Fruit fly (Drosophila melanogaster) whole organism, prepupa: ENCODE measurements around the gene CG13004.

ENCODE experiments used
- Blimp-1 ChIP-seq: fragments of 200-800 bp; sonication (Bioruptor generic); optimal IDR thresholded peaks from 3 replicates; lab custom pipeline; 2017; ENCODE audit warnings: missing biosample characterization, missing genetic modification characterization, mild to moderate bottlenecking, moderate library complexity, missing genetic modification reagents
- CG10631 ChIP-seq: fragments of 200-800 bp; sonication (Bioruptor generic); optimal IDR thresholded peaks from 2 replicates; lab custom pipeline; 2016; ENCODE audit warnings: missing biosample characterization, missing genetic modification characterization
- CG10669 ChIP-seq: fragments of 200-800 bp; sonication (Bioruptor generic); optimal IDR thresholded peaks from 3 replicates; lab custom pipeline; 2018; ENCODE audit warnings: missing biosample characterization, mild to moderate bottlenecking, missing genetic modification characterization, moderate library complexity
- CG11294 ChIP-seq: fragments of 200-800 bp; sonication (Bioruptor generic); IDR thresholded peaks from 2 replicates; pipeline ENCODE4 v1.3.6; 2022; ENCODE audit warnings: missing biosample characterization, missing genetic modification characterization
- CG11762 ChIP-seq: fragments of 200-800 bp; sonication (Bioruptor generic); optimal IDR thresholded peaks from 3 replicates; lab custom pipeline; 2016; ENCODE audit warnings: missing biosample characterization, missing genetic modification characterization; ENCODE audit not compliant: insufficient read depth
- CG1621 ChIP-seq: fragments of 200-800 bp; sonication (Bioruptor generic); optimal IDR thresholded peaks from 3 replicates; lab custom pipeline; 2018; ENCODE audit warnings: missing biosample characterization, mild to moderate bottlenecking, missing genetic modification characterization
- CG16779 ChIP-seq: fragments of 200-800 bp; sonication (Bioruptor generic); optimal IDR thresholded peaks from 3 replicates; lab custom pipeline; 2017; ENCODE audit warnings: missing biosample characterization, mild to moderate bottlenecking, missing genetic modification characterization
- CG31627 ChIP-seq: fragments of 200-800 bp; sonication (Bioruptor generic); optimal IDR thresholded peaks from 3 replicates; lab custom pipeline; 2016; ENCODE audit warnings: missing biosample characterization, missing genetic modification characterization
- CG32006 ChIP-seq: fragments of 200-800 bp; sonication (Bioruptor generic); optimal IDR thresholded peaks from 3 replicates; lab custom pipeline; 2017; ENCODE audit warnings: missing biosample characterization, mild to moderate bottlenecking, missing genetic modification characterization
- CG3919 ChIP-seq: fragments of 200-800 bp; sonication (Bioruptor generic); optimal IDR thresholded peaks from 3 replicates; lab custom pipeline; 2016; ENCODE audit warnings: missing biosample characterization, missing genetic modification characterization
- CG4318 ChIP-seq: fragments of 200-800 bp; sonication (Bioruptor generic); optimal IDR thresholded peaks from 3 replicates; lab custom pipeline; 2017; ENCODE audit warnings: missing biosample characterization, mild to moderate bottlenecking, missing genetic modification characterization
- CG6163 ChIP-seq: fragments of 200-800 bp; sonication (Bioruptor generic); IDR thresholded peaks from 3 replicates; pipeline ENCODE4 v1.3.6; 2022; ENCODE audit warnings: missing biosample characterization, missing genetic modification characterization
- CG6276 ChIP-seq: fragments of 200-800 bp; sonication (Bioruptor generic); optimal IDR thresholded peaks from 2 replicates; lab custom pipeline; 2017; ENCODE audit warnings: missing biosample characterization, mild to moderate bottlenecking, missing genetic modification characterization
- CG6792 ChIP-seq: fragments of 200-800 bp; sonication (Bioruptor generic); optimal IDR thresholded peaks from 3 replicates; lab custom pipeline; 2016; ENCODE audit warnings: missing biosample characterization, missing genetic modification characterization
- CG6808 ChIP-seq: fragments of 200-800 bp; sonication (Bioruptor generic); optimal IDR thresholded peaks from 3 replicates; lab custom pipeline; 2017; ENCODE audit warnings: missing biosample characterization, missing genetic modification characterization, mild to moderate bottlenecking, moderate library complexity, missing genetic modification reagents
- CG6854 ChIP-seq: fragments of 200-800 bp; sonication (Bioruptor generic); optimal IDR thresholded peaks from 2 replicates; lab custom pipeline; 2017; ENCODE audit warnings: missing biosample characterization, mild to moderate bottlenecking, missing genetic modification characterization
- CG7368 ChIP-seq: fragments of 200-800 bp; sonication (Bioruptor generic); optimal IDR thresholded peaks from 3 replicates; lab custom pipeline; 2016; ENCODE audit warnings: missing biosample characterization, missing genetic modification characterization
- CG8119 ChIP-seq: fragments of 200-800 bp; sonication (Bioruptor generic); IDR thresholded peaks from 3 replicates; pipeline ENCODE4 v1.3.6; 2022; ENCODE audit warnings: missing biosample characterization, missing genetic modification characterization
- CG8319 ChIP-seq: fragments of 200-800 bp; sonication (Bioruptor generic); optimal IDR thresholded peaks from 3 replicates; lab custom pipeline; 2016; ENCODE audit warnings: missing biosample characterization, missing genetic modification characterization
- CG9139 ChIP-seq: fragments of 200-800 bp; sonication (Bioruptor generic); optimal IDR thresholded peaks from 3 replicates; lab custom pipeline; 2017; ENCODE audit warnings: missing biosample characterization, mild to moderate bottlenecking, missing genetic modification characterization
- Eip75B ChIP-seq: fragments of 200-800 bp; sonication (Bioruptor generic); optimal IDR thresholded peaks from 3 replicates; lab custom pipeline; 2016; ENCODE audit warnings: missing biosample characterization, missing genetic modification characterization
- Eip78C ChIP-seq: fragments of 200-800 bp; sonication (Bioruptor generic); peaks from one replicate; lab custom pipeline; 2016; ENCODE audit warnings: missing biosample characterization, missing genetic modification characterization
- Eip93F ChIP-seq: fragments of 200-800 bp; sonication (Bioruptor generic); optimal IDR thresholded peaks from 2 replicates; lab custom pipeline; 2016; ENCODE audit warnings: missing biosample characterization, mild to moderate bottlenecking, missing genetic modification characterization
- Ets21C ChIP-seq: fragments of 200-800 bp; sonication (Bioruptor generic); optimal IDR thresholded peaks from 3 replicates; lab custom pipeline; 2016; ENCODE audit warnings: missing biosample characterization, missing genetic modification characterization
- Ets96B ChIP-seq: fragments of 200-800 bp; optimal IDR thresholded peaks from 2 replicates; lab custom pipeline; 2019; ENCODE audit warnings: missing biosample characterization, mild to moderate bottlenecking, missing genetic modification characterization, moderate library complexity
- Gug ChIP-seq: fragments of 200-800 bp; sonication (Bioruptor generic); IDR thresholded peaks from 2 replicates; pipeline ENCODE4 v1.3.6; 2022; ENCODE audit warnings: missing biosample characterization, missing genetic modification characterization
- Lpt ChIP-seq: fragments of 200-800 bp; sonication (Bioruptor generic); optimal IDR thresholded peaks from 3 replicates; lab custom pipeline; 2016; ENCODE audit warnings: missing biosample characterization, missing genetic modification characterization
- OdsH ChIP-seq: fragments of 200-800 bp; sonication (Bioruptor generic); optimal IDR thresholded peaks from 3 replicates; lab custom pipeline; 2016; ENCODE audit warnings: missing biosample characterization, missing genetic modification characterization
- Smox ChIP-seq: fragments of 200-800 bp; sonication (Bioruptor generic); optimal IDR thresholded peaks from 3 replicates; lab custom pipeline; 2016; ENCODE audit warnings: missing biosample characterization, missing genetic modification characterization
- Sox14 ChIP-seq: fragments of 200-800 bp; sonication (Bioruptor generic); optimal IDR thresholded peaks from 3 replicates; lab custom pipeline; 2016; ENCODE audit warnings: missing biosample characterization, missing genetic modification characterization
- Sox15 ChIP-seq: fragments of 200-800 bp; sonication (Bioruptor generic); optimal IDR thresholded peaks from 3 replicates; lab custom pipeline; 2016; ENCODE audit warnings: missing biosample characterization, missing genetic modification characterization
- achi ChIP-seq: fragments of 200-800 bp; sonication (Bioruptor generic); optimal IDR thresholded peaks from 3 replicates; lab custom pipeline; 2016; ENCODE audit warnings: missing biosample characterization, missing genetic modification characterization
- acj6 ChIP-seq: fragments of 200-800 bp; sonication (Bioruptor generic); optimal IDR thresholded peaks from 3 replicates; lab custom pipeline; 2016; ENCODE audit warnings: missing biosample characterization, missing genetic modification characterization
- cyc ChIP-seq: fragments of 200-800 bp; sonication (Bioruptor generic); optimal IDR thresholded peaks from 3 replicates; lab custom pipeline; 2016; ENCODE audit warnings: missing biosample characterization, missing genetic modification characterization
- dac ChIP-seq: fragments of 200-800 bp; sonication (Bioruptor generic); optimal IDR thresholded peaks from 2 replicates; lab custom pipeline; 2017; ENCODE audit warnings: missing biosample characterization, mild to moderate bottlenecking, missing genetic modification characterization
- dsx ChIP-seq: fragments of 200-800 bp; optimal IDR thresholded peaks from 3 replicates; lab custom pipeline; 2019; ENCODE audit warnings: missing biosample characterization, mild to moderate bottlenecking, missing genetic modification characterization, moderate library complexity; ENCODE audit not compliant: poor library complexity, severe bottlenecking
- fd59A ChIP-seq: fragments of 200-800 bp; sonication (Bioruptor generic); optimal IDR thresholded peaks from 2 replicates; lab custom pipeline; 2017; ENCODE audit warnings: missing biosample characterization, mild to moderate bottlenecking, missing genetic modification characterization, missing genetic modification reagents
- fd85E ChIP-seq: fragments of 200-800 bp; sonication (Bioruptor generic); optimal IDR thresholded peaks from 3 replicates; lab custom pipeline; 2016; ENCODE audit warnings: missing biosample characterization, missing genetic modification characterization
- fkh ChIP-seq: fragments of 200-800 bp; sonication (Bioruptor generic); optimal IDR thresholded peaks from 3 replicates; lab custom pipeline; 2017; ENCODE audit warnings: missing biosample characterization, mild to moderate bottlenecking, missing genetic modification characterization, moderate library complexity
- lz ChIP-seq: fragments of 200-800 bp; sonication (Bioruptor generic); optimal IDR thresholded peaks from 3 replicates; lab custom pipeline; 2016; ENCODE audit warnings: missing biosample characterization, missing genetic modification characterization
- net ChIP-seq: fragments of 200-800 bp; sonication (Bioruptor generic); optimal IDR thresholded peaks from 3 replicates; lab custom pipeline; 2016; ENCODE audit warnings: missing biosample characterization, missing genetic modification characterization
- pdm3 ChIP-seq: fragments of 200-800 bp; sonication (Bioruptor generic); optimal IDR thresholded peaks from 3 replicates; lab custom pipeline; 2016; ENCODE audit warnings: missing biosample characterization, missing genetic modification characterization
- spab ChIP-seq: fragments of 200-800 bp; sonication (Bioruptor generic); optimal IDR thresholded peaks from 2 replicates; lab custom pipeline; 2017; ENCODE audit warnings: missing biosample characterization, mild to moderate bottlenecking, missing genetic modification characterization, missing genetic modification reagents
- ss ChIP-seq, 2 experiments: fragments of 200-800 bp; sonication (Bioruptor generic); optimal IDR thresholded peaks; 2 replicates in 1 of 2; 3 replicates in 1 of 2; lab custom pipeline; 2017 to 2018; ENCODE audit warnings: mild to moderate bottlenecking in 2 of 2, missing biosample characterization in 2 of 2, missing genetic modification characterization in 2 of 2, moderate library complexity in 1 of 2
- svp ChIP-seq: fragments of 200-800 bp; sonication (Bioruptor generic); peaks from one replicate; lab custom pipeline; 2016; ENCODE audit warnings: missing biosample characterization, missing genetic modification characterization
- topi ChIP-seq: fragments of 200-800 bp; sonication (Bioruptor generic); optimal IDR thresholded peaks from 3 replicates; lab custom pipeline; 2016; ENCODE audit warnings: missing biosample characterization, missing genetic modification characterization
- vri ChIP-seq: fragments of 200-800 bp; sonication (Bioruptor generic); optimal IDR thresholded peaks from 3 replicates; lab custom pipeline; 2016; ENCODE audit warnings: missing biosample characterization, mild to moderate bottlenecking, missing genetic modification characterization

Gene CG13004

dm6 chrX:16783141-16783715 lies 52.1 kb downstream of the CG13004 start, which contains the start of gene if:
Gene if, minus strand, starts transcription at chrX:16783434.
- TF ChIP-seq ss (GFP tag; optimal IDR thresholded peaks at IDR 0.05; lab: Kevin White, UChicago) (no peak), CG6276 (GFP tag; lab: Kevin White, UChicago) (no peak), Eip78C (peak; percentile 48)
- TF ChIP-seq, all 60 proteins: peak for 1

dm6 chrX:16782175-16782916 lies 53.0 kb downstream of the CG13004 start:
- TF ChIP-seq pdm3 (GFP tag; lab: Kevin White, UChicago), result peak; percentile 38
- peak; percentile 65 for TF ChIP-seq CG8119 (GFP tag; lab: Robert Waterston, UW)
- no peak for TF ChIP-seq CG4318
- no peak for TF ChIP-seq fd59A (GFP tag; lab: Kevin White, UChicago)
- no peak for TF ChIP-seq vri (GFP tag; lab: Kevin White, UChicago)
- TF ChIP-seq topi, result no peak
- no peak for TF ChIP-seq Smox (GFP tag; lab: Kevin White, UChicago)
- no peak for TF ChIP-seq CG6808 (GFP tag; lab: Kevin White, UChicago)
- peak; percentile 6 for TF ChIP-seq cyc (GFP tag; lab: Kevin White, UChicago)
- TF ChIP-seq OdsH, result peak; percentile 60
- TF ChIP-seq Eip75B (GFP tag; lab: Kevin White, UChicago), result no peak
- peak; percentile 20 for TF ChIP-seq CG6792 (GFP tag; lab: Kevin White, UChicago)
- TF ChIP-seq CG8319 (GFP tag; lab: Kevin White, UChicago), result no peak
- no peak for TF ChIP-seq svp (GFP tag; lab: Kevin White, UChicago)
- TF ChIP-seq CG3919 (GFP tag; lab: Kevin White, UChicago), result peak; percentile 31
- peak; percentile 56 for TF ChIP-seq Lpt (GFP tag; lab: Kevin White, UChicago)
- peak; percentile 5 for TF ChIP-seq CG10631
- no peak for TF ChIP-seq Ets21C (GFP tag; lab: Kevin White, UChicago)
- no peak for TF ChIP-seq CG6854 (GFP tag; lab: Kevin White, UChicago)
- peak; percentile 52 for TF ChIP-seq CG11762 (GFP tag; lab: Kevin White, UChicago)
- peak; percentile 22 for TF ChIP-seq CG10669 (GFP tag; lab: Kevin White, UChicago)
- TF ChIP-seq CG9139 (GFP tag; lab: Kevin White, UChicago), result no peak
- TF ChIP-seq CG16779, result no peak
- peak; percentile 76 for TF ChIP-seq Eip78C
- TF ChIP-seq spab, result no peak
- TF ChIP-seq Eip93F (GFP tag; lab: Kevin White, UChicago), result no peak
- no peak for TF ChIP-seq dsx
- no peak for TF ChIP-seq CG31627 (GFP tag; lab: Kevin White, UChicago)
- TF ChIP-seq dac (GFP tag; lab: Kevin White, UChicago), result peak; percentile 18
- no peak for TF ChIP-seq Sox15 (GFP tag; lab: Kevin White, UChicago)
- no peak for TF ChIP-seq fd85E (GFP tag; lab: Kevin White, UChicago)
- TF ChIP-seq achi (GFP tag; lab: Kevin White, UChicago), result peak; percentile 53
- TF ChIP-seq CG6163 (GFP tag; lab: Robert Waterston, UW), result peak; percentile 75
- peak; percentile 51 for TF ChIP-seq net (GFP tag; lab: Kevin White, UChicago)
- TF ChIP-seq Sox14, result peak; percentile 14
- peak; percentile 64 for TF ChIP-seq CG32006 (GFP tag; lab: Kevin White, UChicago)
- no peak for TF ChIP-seq Ets96B
- peak; percentile 20 for TF ChIP-seq CG7368 (GFP tag; lab: Kevin White, UChicago)
- TF ChIP-seq Blimp-1 (GFP tag; lab: Kevin White, UChicago), result no peak
- TF ChIP-seq CG1621 (tag; lab: Kevin White, UChicago), result no peak
- peak; percentile 19 for TF ChIP-seq CG6276 (GFP tag; lab: Kevin White, UChicago)
- no peak for TF ChIP-seq lz
- peak; percentile 53; the same call in 1 of the 2 replicates for TF ChIP-seq Gug (GFP tag; lab: Robert Waterston, UW)
- peak; percentile 50 for TF ChIP-seq acj6 (GFP tag; lab: Kevin White, UChicago)
- TF ChIP-seq CG11294 (GFP tag; lab: Robert Waterston, UW), result peak; percentile 43; the same call in 1 of the 2 replicates
- peak; percentile 55 for TF ChIP-seq fkh (GFP tag; lab: Kevin White, UChicago)
